Fruit fly (Drosophila melanogaster): ENCODE results near the gene DEF8.

Gene DEF8

DNA sequence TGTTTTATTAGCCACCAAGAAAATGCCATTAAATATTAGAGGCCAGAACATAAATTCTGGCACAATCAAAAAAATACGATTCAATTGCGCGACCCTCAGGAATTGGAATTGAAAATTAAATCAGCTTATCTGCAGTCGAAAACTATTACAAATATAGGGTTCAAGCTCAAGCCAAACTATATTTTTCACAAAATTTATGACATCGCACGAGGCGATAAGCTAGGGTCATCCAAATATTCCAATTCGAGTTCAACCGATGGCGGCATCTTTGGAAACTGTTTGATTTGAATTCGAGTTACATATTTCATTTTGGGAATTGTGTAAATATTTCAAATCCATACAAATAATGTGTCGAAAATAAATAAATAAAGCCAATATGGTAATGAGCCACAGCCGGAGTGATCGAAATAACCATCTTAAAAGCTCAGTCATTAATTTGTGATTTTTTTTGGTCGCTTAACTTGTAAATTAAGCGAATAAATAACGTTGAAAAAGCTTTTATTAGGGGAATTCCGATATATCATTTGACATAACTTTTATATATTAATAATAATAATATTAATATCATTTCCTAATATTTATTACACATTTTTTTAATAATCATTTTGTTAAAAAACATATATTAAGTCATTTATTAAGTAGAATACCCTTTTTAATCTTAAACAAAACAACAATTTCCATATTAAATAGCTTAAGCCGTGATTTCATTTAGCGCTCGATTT, 46.8 kb upstream of the DEF8 start:
- TF ChIP-seq svp (GFP tag) (peak; percentile 19), CG34406 (GFP tag; optimal IDR thresholded peaks at IDR 0.05) (no peak), fkh (GFP tag; optimal IDR thresholded peaks at IDR 0.05) (peak; percentile 2), CG11762 (GFP tag; optimal IDR thresholded peaks at IDR 0.05; ENCODE audit: insufficient read depth) (no peak), CG8319 (GFP tag; optimal IDR thresholded peaks at IDR 0.05) (no peak), CG3032 (tag; optimal IDR thresholded peaks at IDR 0.05) (no peak)

DNA sequence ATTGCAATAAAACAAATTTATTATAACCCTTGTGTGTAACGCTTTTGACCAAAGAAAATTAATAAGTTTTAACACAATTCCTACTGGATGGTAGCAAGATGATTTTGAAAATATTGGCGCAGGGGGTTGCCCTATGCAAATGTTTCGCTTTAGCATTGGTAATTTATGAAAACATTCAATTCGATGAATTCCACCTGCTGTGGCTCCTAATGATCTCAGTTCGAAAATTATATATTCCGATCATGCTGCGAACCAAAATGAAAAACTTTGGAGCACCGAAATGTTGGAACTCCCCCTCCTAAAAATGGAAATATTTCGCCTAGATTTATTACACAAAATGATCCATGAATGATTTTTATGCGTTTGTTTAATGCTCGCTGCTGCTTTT, 46.3 kb upstream of the DEF8 start:
- no peak for TF ChIP-seq CG10631 (GFP tag; optimal IDR thresholded peaks at IDR 0.05)
- TF ChIP-seq Smox (GFP tag; optimal IDR thresholded peaks at IDR 0.05): no peak
- no peak for TF ChIP-seq CG6854 (GFP tag; optimal IDR thresholded peaks at IDR 0.05)
- no peak for TF ChIP-seq CG8119 (GFP tag; IDR thresholded peaks at IDR 0.05)
- TF ChIP-seq CG3032 (tag; optimal IDR thresholded peaks at IDR 0.05): no peak
- TF ChIP-seq fd85E (GFP tag; optimal IDR thresholded peaks at IDR 0.05): no peak
- no peak for TF ChIP-seq svp (GFP tag)
- no peak for TF ChIP-seq CG31627 (GFP tag; optimal IDR thresholded peaks at IDR 0.05)
- no peak for TF ChIP-seq Hr4 (GFP tag; optimal IDR thresholded peaks at IDR 0.05)
- no peak for TF ChIP-seq vri (GFP tag; optimal IDR thresholded peaks at IDR 0.05)
- no peak for TF ChIP-seq Eip75B (GFP tag; optimal IDR thresholded peaks at IDR 0.05)
- TF ChIP-seq pdm3 (GFP tag; optimal IDR thresholded peaks at IDR 0.05): no peak
- TF ChIP-seq CG11762 (GFP tag; optimal IDR thresholded peaks at IDR 0.05; ENCODE audit: insufficient read depth): no peak

DNA sequence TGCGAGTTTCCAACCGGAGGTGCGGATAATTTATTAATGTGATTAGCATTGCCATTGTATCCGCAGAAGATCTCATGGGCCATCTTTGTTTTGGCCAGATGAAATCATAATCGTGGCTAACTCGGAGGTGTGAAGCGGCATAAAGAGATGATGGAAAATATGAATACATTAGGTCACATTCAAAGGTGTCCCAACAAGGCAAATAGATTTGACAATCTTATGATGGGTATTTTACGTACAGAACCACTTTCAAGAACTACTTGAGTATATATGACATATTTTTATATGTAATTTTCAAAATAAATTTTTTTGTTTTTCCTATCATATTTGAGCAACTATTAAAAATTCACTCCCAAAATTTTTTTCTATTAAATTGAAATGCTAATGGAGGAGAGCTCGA, 43.6 kb upstream of the DEF8 start, which contains the start of gene CG17154:
Gene CG17154, plus strand, starts transcription at position 301 of the 400 bp plus-strand sequence.
- no peak for TF ChIP-seq CG9139 (GFP tag; optimal IDR thresholded peaks at IDR 0.05)
- TF ChIP-seq Eip78C (GFP tag): peak; percentile 14
- no peak for TF ChIP-seq Gug (GFP tag; IDR thresholded peaks at IDR 0.05)
- TF ChIP-seq ss (GFP tag; optimal IDR thresholded peaks at IDR 0.05): no peak

DNA sequence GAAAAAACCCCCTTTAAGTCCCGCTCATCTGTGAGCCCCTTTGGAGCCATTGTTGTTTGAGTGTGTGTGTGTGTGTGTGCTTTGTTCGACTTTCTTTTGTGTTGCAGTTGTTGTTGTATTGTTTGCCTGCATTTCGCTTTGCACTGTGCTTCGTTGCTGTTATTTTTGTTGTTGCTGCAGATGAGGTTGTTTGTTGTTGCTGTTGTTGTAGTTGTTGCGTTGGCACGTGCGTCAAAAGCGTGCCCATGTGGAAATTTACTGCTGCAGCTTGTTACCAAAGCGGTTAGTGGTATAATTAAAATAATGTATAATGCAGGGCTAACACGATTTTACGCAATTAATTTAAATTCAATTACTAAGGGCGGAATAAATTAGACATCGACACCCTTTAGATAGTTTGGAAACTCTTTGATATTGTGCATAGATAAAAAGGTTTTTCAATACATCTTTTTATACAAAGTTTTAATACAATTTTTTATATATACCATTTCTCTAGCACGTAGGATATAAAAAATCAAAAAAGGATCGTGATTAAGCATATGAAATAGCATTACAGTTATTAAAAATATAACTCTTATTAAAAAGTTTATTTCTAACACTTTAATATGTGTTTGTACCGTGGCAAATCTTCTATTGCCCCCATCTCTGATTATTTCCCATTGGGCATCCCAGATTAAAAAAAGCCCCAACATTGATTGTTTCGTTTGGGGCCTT, 41.6 kb upstream of the DEF8 start:
- TF ChIP-seq CG34406 (GFP tag; optimal IDR thresholded peaks at IDR 0.05): peak; percentile 58
- no peak for TF ChIP-seq CG10669 (GFP tag; optimal IDR thresholded peaks at IDR 0.05)
- peak; percentile 23 for TF ChIP-seq fkh (GFP tag; optimal IDR thresholded peaks at IDR 0.05)
- no peak for TF ChIP-seq Hr38 (GFP tag; optimal IDR thresholded peaks at IDR 0.05)
- peak; percentile 53 for TF ChIP-seq CG31627 (GFP tag; optimal IDR thresholded peaks at IDR 0.05)
- peak; percentile 33 for TF ChIP-seq CG8319 (GFP tag; optimal IDR thresholded peaks at IDR 0.05)
- TF ChIP-seq CG7368 (GFP tag; optimal IDR thresholded peaks at IDR 0.05): no peak
- no peak for TF ChIP-seq spab (GFP tag; optimal IDR thresholded peaks at IDR 0.05)
- peak; percentile 45 for TF ChIP-seq topi (GFP tag; optimal IDR thresholded peaks at IDR 0.05)
- TF ChIP-seq CG11294 (GFP tag; IDR thresholded peaks at IDR 0.05): no peak
- peak; percentile 74 for TF ChIP-seq svp (GFP tag)
- no peak for TF ChIP-seq dsx (GFP tag; optimal IDR thresholded peaks at IDR 0.05; ENCODE audit: poor library complexity, severe bottlenecking)
- peak; percentile 5 for TF ChIP-seq Ets96B (tag; optimal IDR thresholded peaks at IDR 0.05)
- TF ChIP-seq esn (GFP tag; optimal IDR thresholded peaks at IDR 0.05): peak; percentile 74
- peak; percentile 55 for TF ChIP-seq CG3919 (GFP tag; optimal IDR thresholded peaks at IDR 0.05)
- peak; percentile 54 for TF ChIP-seq Hr39 (GFP tag; optimal IDR thresholded peaks at IDR 0.05)
- peak; percentile 18 for TF ChIP-seq Eip75B (GFP tag; optimal IDR thresholded peaks at IDR 0.05)
- peak; percentile 58 for TF ChIP-seq Smox (GFP tag; optimal IDR thresholded peaks at IDR 0.05)
- TF ChIP-seq Ets21C (GFP tag; optimal IDR thresholded peaks at IDR 0.05): peak; percentile 23
- peak; percentile 40 for TF ChIP-seq Blimp-1 (GFP tag; optimal IDR thresholded peaks at IDR 0.05)
- TF ChIP-seq CG3032 (tag; optimal IDR thresholded peaks at IDR 0.05): peak; percentile 14
- TF ChIP-seq CG32006 (GFP tag; optimal IDR thresholded peaks at IDR 0.05): peak; percentile 52
- TF ChIP-seq Eip78C (GFP tag): peak; percentile 75
- peak; percentile 28 for TF ChIP-seq net (GFP tag; optimal IDR thresholded peaks at IDR 0.05)
- TF ChIP-seq Hr4 (GFP tag; optimal IDR thresholded peaks at IDR 0.05): no peak
- peak; percentile 40 for TF ChIP-seq CG10631 (GFP tag; optimal IDR thresholded peaks at IDR 0.05)
- no peak for TF ChIP-seq CG9139 (GFP tag; optimal IDR thresholded peaks at IDR 0.05)
- TF ChIP-seq Sox102F (GFP tag; optimal IDR thresholded peaks at IDR 0.05): peak; percentile 64
- TF ChIP-seq ss (GFP tag; optimal IDR thresholded peaks at IDR 0.05): no peak
- TF ChIP-seq Sox14 (GFP tag; optimal IDR thresholded peaks at IDR 0.05): peak; percentile 74
- peak; percentile 44 for TF ChIP-seq acj6 (GFP tag; optimal IDR thresholded peaks at IDR 0.05)
- peak; percentile 32 for TF ChIP-seq cyc (GFP tag; optimal IDR thresholded peaks at IDR 0.05)
- TF ChIP-seq Met (GFP tag; optimal IDR thresholded peaks at IDR 0.05): peak; percentile 79
- peak; percentile 40 for TF ChIP-seq CG6854 (GFP tag; optimal IDR thresholded peaks at IDR 0.05)
- TF ChIP-seq achi (GFP tag; optimal IDR thresholded peaks at IDR 0.05): peak; percentile 56

Data from whole organism, prepupa.